Fruit fly (Drosophila melanogaster) whole organism, embryonic: ENCODE data around the gene CG17199.

Source experiments
- Bgb ChIP-seq: fragments of 200-800 bp; sonication (Bioruptor generic); IDR thresholded peaks from 2 replicates; pipeline ENCODE4 v1.3.6; 2022; ENCODE audit warnings: missing biosample characterization, missing genetic modification characterization; ENCODE audit not compliant: partially characterized antibody
- CG10366 ChIP-seq: fragments of 200-800 bp; sonication (Bioruptor generic); IDR thresholded peaks from 2 replicates; pipeline ENCODE4 v1.3.6; 2022; ENCODE audit warnings: missing biosample characterization, missing genetic modification characterization
- CG10543 ChIP-seq: fragments of 200-800 bp; sonication (Bioruptor generic); optimal IDR thresholded peaks from 3 replicates; lab custom pipeline; 2017; ENCODE audit warnings: missing biosample characterization, mild to moderate bottlenecking, missing genetic modification characterization, moderate library complexity
- CG10565 ChIP-seq: fragments of 200-800 bp; sonication (Bioruptor generic); optimal IDR thresholded peaks from 3 replicates; lab custom pipeline; 2016; ENCODE audit warnings: missing biosample characterization, mild to moderate bottlenecking, missing genetic modification characterization
- CG10654 ChIP-seq: fragments of 200-800 bp; sonication (Bioruptor generic); optimal IDR thresholded peaks from 2 replicates; lab custom pipeline; 2016; ENCODE audit warnings: missing biosample characterization, missing genetic modification characterization
- CG11093 ChIP-seq: fragments of 200-800 bp; sonication (Bioruptor generic); IDR thresholded peaks from 3 replicates; pipeline ENCODE4 v1.3.6; 2022; ENCODE audit warnings: missing biosample characterization, missing genetic modification characterization
- CG11398 ChIP-seq: fragments of 200-800 bp; sonication (Bioruptor generic); optimal IDR thresholded peaks from 2 replicates; lab custom pipeline; 2016; ENCODE audit warnings: missing biosample characterization, missing genetic modification characterization
- CG12659 ChIP-seq: fragments of 200-800 bp; sonication (Bioruptor generic); optimal IDR thresholded peaks from 3 replicates; lab custom pipeline; 2017; ENCODE audit warnings: mild to moderate bottlenecking, missing biosample characterization, missing genetic modification reagents, missing genetic modification characterization
- CG13775 ChIP-seq: fragments of 200-800 bp; sonication (Bioruptor generic); optimal IDR thresholded peaks from 3 replicates; lab custom pipeline; 2017; ENCODE audit warnings: missing biosample characterization, mild to moderate bottlenecking, missing genetic modification characterization
- CG18599 ChIP-seq: fragments of 200-800 bp; sonication (Bioruptor generic); optimal IDR thresholded peaks from 3 replicates; lab custom pipeline; 2017; ENCODE audit warnings: missing biosample characterization, missing genetic modification characterization, mild to moderate bottlenecking, moderate library complexity, missing genetic modification reagents
- CG2889 ChIP-seq: fragments of 200-800 bp; sonication (Bioruptor generic); IDR thresholded peaks from 3 replicates; pipeline ENCODE4 v1.3.6; 2022; ENCODE audit warnings: missing biosample characterization, missing genetic modification characterization
- CG30403 ChIP-seq: fragments of 200-800 bp; sonication (Bioruptor generic); optimal IDR thresholded peaks from 3 replicates; lab custom pipeline; 2016; ENCODE audit warnings: missing biosample characterization, missing genetic modification characterization
- CG32532 ChIP-seq: fragments of 200-800 bp; sonication (Bioruptor generic); IDR thresholded peaks from 2 replicates; pipeline ENCODE4 v1.3.6; 2022; ENCODE audit warnings: missing biosample characterization, missing genetic modification characterization
- CG4328 ChIP-seq: fragments of 200-800 bp; sonication (Bioruptor generic); optimal IDR thresholded peaks from 3 replicates; lab custom pipeline; 2017; ENCODE audit warnings: missing biosample characterization, missing genetic modification reagents, missing genetic modification characterization
- CG4404 ChIP-seq: fragments of 200-800 bp; sonication (Bioruptor generic); IDR thresholded peaks from 2 replicates; pipeline ENCODE4 v1.3.6; 2022; ENCODE audit warnings: missing biosample characterization, missing genetic modification characterization
- CG4707 ChIP-seq: fragments of 200-800 bp; sonication (Bioruptor generic); optimal IDR thresholded peaks from 2 replicates; lab custom pipeline; 2018; ENCODE audit warnings: missing biosample characterization, mild to moderate bottlenecking, missing genetic modification characterization, moderate library complexity
- CG4730 ChIP-seq: fragments of 200-800 bp; sonication (Bioruptor generic); IDR thresholded peaks from 2 replicates; pipeline ENCODE4 v1.3.6; 2022; ENCODE audit warnings: missing biosample characterization, missing genetic modification characterization
- CG6683 ChIP-seq: fragments of 200-800 bp; sonication (Bioruptor generic); optimal IDR thresholded peaks from 2 replicates; lab custom pipeline; 2017; ENCODE audit warnings: missing biosample characterization, mild to moderate bottlenecking, missing genetic modification characterization, missing genetic modification reagents
- CG7357 ChIP-seq: fragments of 200-800 bp; sonication (Bioruptor generic); IDR thresholded peaks from 3 replicates; pipeline ENCODE4 v1.3.6; 2022; ENCODE audit warnings: missing biosample characterization, missing genetic modification characterization
- CG7839 ChIP-seq: fragments of 200-800 bp; sonication (Bioruptor generic); optimal IDR thresholded peaks from 3 replicates; lab custom pipeline; 2018; ENCODE audit warnings: missing biosample characterization, mild to moderate bottlenecking, missing genetic modification characterization, moderate library complexity
- CG7963 ChIP-seq: fragments of 200-800 bp; sonication (Bioruptor generic); IDR thresholded peaks from 3 replicates; pipeline ENCODE4 v1.3.6; 2022; ENCODE audit warnings: missing biosample characterization, missing genetic modification characterization; ENCODE audit not compliant: partially characterized antibody
- CG8089 ChIP-seq: fragments of 200-800 bp; sonication (Bioruptor generic); optimal IDR thresholded peaks from 3 replicates; lab custom pipeline; 2016; ENCODE audit warnings: missing biosample characterization, missing genetic modification characterization
- CoRest ChIP-seq: fragments of 200-800 bp; sonication (Bioruptor generic); optimal IDR thresholded peaks from 3 replicates; lab custom pipeline; 2018; ENCODE audit warnings: missing biosample characterization, mild to moderate bottlenecking, missing genetic modification characterization, moderate library complexity
- Dip2 ChIP-seq: fragments of 200-800 bp; sonication (Bioruptor generic); IDR thresholded peaks from 2 replicates; pipeline ENCODE4 v1.3.6; 2022; ENCODE audit warnings: missing biosample characterization, missing genetic modification characterization
- Drgx ChIP-seq: fragments of 200-800 bp; sonication (Bioruptor generic); IDR thresholded peaks from 2 replicates; pipeline ENCODE4 v1.3.6; 2022; ENCODE audit warnings: missing biosample characterization, missing genetic modification characterization
- Fer1 ChIP-seq: fragments of 200-800 bp; sonication (Bioruptor generic); optimal IDR thresholded peaks from 2 replicates; lab custom pipeline; 2017; ENCODE audit warnings: missing biosample characterization, mild to moderate bottlenecking, missing genetic modification characterization
- Hr51 ChIP-seq, 2 experiments: fragments of 200-800 bp; sonication (Bioruptor generic); optimal IDR thresholded peaks; 2 replicates in 1 of 2; 3 replicates in 1 of 2; lab custom pipeline; 2016 to 2018; ENCODE audit warnings: missing biosample characterization in 2 of 2, missing genetic modification characterization in 2 of 2, mild to moderate bottlenecking in 1 of 2, moderate library complexity in 1 of 2
- Hsf ChIP-seq: fragments of 200-800 bp; sonication (Bioruptor generic); optimal IDR thresholded peaks from 3 replicates; lab custom pipeline; 2016; ENCODE audit warnings: missing biosample characterization, missing genetic modification characterization
- Kr ChIP-seq: fragments of 200-800 bp; sonication (Bioruptor generic); optimal IDR thresholded peaks from 2 replicates; lab custom pipeline; 2017; ENCODE audit warnings: missing biosample characterization, mild to moderate bottlenecking, missing genetic modification characterization
- Nf-YB ChIP-seq: fragments of 200-800 bp; sonication (Bioruptor generic); optimal IDR thresholded peaks from 3 replicates; lab custom pipeline; 2019; ENCODE audit warnings: missing biosample characterization, mild to moderate bottlenecking, missing genetic modification characterization, moderate library complexity
- Poxn ChIP-seq: fragments of 200-800 bp; sonication (Bioruptor generic); IDR thresholded peaks from 2 replicates; pipeline ENCODE4 v1.3.6; 2022; ENCODE audit warnings: missing biosample characterization, missing genetic modification characterization
- Rfx ChIP-seq: fragments of 200-800 bp; sonication (Bioruptor generic); IDR thresholded peaks from 2 replicates; pipeline ENCODE4 v1.3.6; 2022; ENCODE audit warnings: missing biosample characterization, missing genetic modification characterization
- Usf ChIP-seq: fragments of 200-800 bp; sonication (Bioruptor generic); optimal IDR thresholded peaks from 2 replicates; lab custom pipeline; 2017; ENCODE audit warnings: missing genotype, missing biosample characterization, missing genetic modification characterization
- abd-A ChIP-seq: fragments of 200-800 bp; sonication (Bioruptor generic); optimal IDR thresholded peaks from 3 replicates; lab custom pipeline; 2019; ENCODE audit warnings: missing biosample characterization, mild to moderate bottlenecking, missing genetic modification characterization, moderate library complexity
- bowl ChIP-seq: fragments of 200-800 bp; sonication (Bioruptor generic); IDR thresholded peaks from 2 replicates; pipeline ENCODE4 v1.3.6; 2022; ENCODE audit warnings: missing biosample characterization, missing genetic modification characterization
- cas ChIP-seq: fragments of 200-800 bp; sonication (Bioruptor generic); IDR thresholded peaks from 2 replicates; pipeline ENCODE4 v1.3.6; 2022; ENCODE audit warnings: missing biosample characterization, missing genetic modification characterization
- dimm ChIP-seq: fragments of 200-800 bp; sonication (Bioruptor generic); IDR thresholded peaks from 2 replicates; pipeline ENCODE4 v1.3.6; 2022; ENCODE audit warnings: missing biosample characterization, missing genetic modification characterization
- dmrt99B ChIP-seq: fragments of 200-800 bp; sonication (Bioruptor generic); optimal IDR thresholded peaks from 2 replicates; lab custom pipeline; 2018; ENCODE audit warnings: missing biosample characterization, mild to moderate bottlenecking, missing genetic modification characterization, moderate library complexity
- emc ChIP-seq: fragments of 200-800 bp; sonication (Bioruptor generic); optimal IDR thresholded peaks from 2 replicates; lab custom pipeline; 2016; ENCODE audit warnings: missing biosample characterization, missing genetic modification characterization
- esg ChIP-seq: fragments of 200-800 bp; sonication (Bioruptor generic); conservative IDR thresholded peaks from 2 replicates; pipeline ENCODE4 v1.3.6; 2022; ENCODE audit warnings: missing biosample characterization, missing genetic modification characterization
- fd96Cb ChIP-seq: fragments of 200-800 bp; sonication (Bioruptor generic); optimal IDR thresholded peaks from 2 replicates; lab custom pipeline; 2018; ENCODE audit warnings: missing biosample characterization, mild to moderate bottlenecking, missing genetic modification characterization, moderate library complexity
- gce ChIP-seq: fragments of 200-800 bp; sonication (Bioruptor generic); IDR thresholded peaks from 3 replicates; pipeline ENCODE4 v1.3.6; 2022; ENCODE audit warnings: missing biosample characterization, missing genetic modification characterization
- jumu ChIP-seq: fragments of 200-800 bp; sonication (Bioruptor generic); optimal IDR thresholded peaks from 3 replicates; lab custom pipeline; 2016; ENCODE audit warnings: missing biosample characterization, missing genetic modification characterization
- knrl ChIP-seq: fragments of 200-800 bp; sonication (Bioruptor generic); IDR thresholded peaks from 3 replicates; pipeline ENCODE4 v1.3.6; 2022; ENCODE audit warnings: missing biosample characterization, missing genetic modification characterization; ENCODE audit not compliant: partially characterized antibody
- otp ChIP-seq: fragments of 200-800 bp; sonication (Bioruptor generic); IDR thresholded peaks from 3 replicates; pipeline ENCODE4, ENCODE4 v1.3.6; 2022; ENCODE audit warnings: missing biosample characterization, missing genetic modification characterization
- sisA ChIP-seq: fragments of 200-800 bp; sonication (Bioruptor generic); IDR thresholded peaks from 2 replicates; pipeline ENCODE4 v1.3.6; 2022; ENCODE audit warnings: missing biosample characterization, missing genetic modification characterization
- twi ChIP-seq: fragments of 200-800 bp; optimal IDR thresholded peaks from 2 replicates; lab custom pipeline; 2019; ENCODE audit warnings: missing biosample characterization, mild to moderate bottlenecking, missing genetic modification characterization, moderate library complexity
- unpg ChIP-seq: fragments of 200-800 bp; sonication (Bioruptor generic); optimal IDR thresholded peaks from 3 replicates; lab custom pipeline; 2018; ENCODE audit warnings: missing biosample characterization, mild to moderate bottlenecking, missing genetic modification characterization, moderate library complexity
- usp ChIP-seq: fragments of >200 bp; optimal IDR thresholded peaks from 2 replicates; lab custom pipeline; 2017; ENCODE audit warnings: missing biosample characterization, missing genetic modification characterization
- vvl ChIP-seq: fragments of 200-800 bp; sonication (Bioruptor generic); IDR thresholded peaks from 2 replicates; pipeline ENCODE4 v1.3.6; 2022; ENCODE audit warnings: missing biosample characterization, missing genetic modification characterization
- zfh1 ChIP-seq: fragments of 200-800 bp; sonication (Bioruptor generic); IDR thresholded peaks from 3 replicates; pipeline ENCODE4 v1.3.6; 2022; ENCODE audit warnings: missing biosample characterization, missing genetic modification characterization

CG17199 gene

DNA sequence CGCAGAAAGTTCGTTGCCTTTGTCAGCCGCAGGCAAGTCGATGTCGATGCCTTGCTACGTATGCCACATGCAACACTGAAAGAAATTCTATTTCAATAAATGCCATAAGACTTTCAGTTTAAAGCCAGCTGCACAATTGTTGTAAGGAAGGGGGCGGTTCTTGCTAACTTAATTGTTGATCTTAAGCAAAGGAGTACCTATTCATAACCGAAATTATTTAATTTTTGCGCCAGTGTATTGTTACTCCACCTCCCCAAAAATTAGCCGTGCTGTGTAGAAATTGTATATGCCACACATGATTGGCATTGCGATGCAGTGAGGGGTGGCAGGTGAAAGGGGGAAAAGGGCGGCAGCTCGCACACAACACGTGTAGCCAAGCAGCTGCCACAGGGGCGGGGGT is 24.5 kb downstream of the CG17199 start (continued):
- TF ChIP-seq gce (GFP tag; lab: Robert Waterston, UW) (0 out of 3 replicates have a peak, but pooled peaks have one; percentile 6), CG18599 (peak; percentile 50), unpg (GFP tag; lab: Kevin White, UChicago) (no peak), otp (GFP tag; lab: Robert Waterston, UW) (no peak), CG30403 (GFP tag; lab: Kevin White, UChicago) (peak; percentile 14), bowl (GFP tag; lab: Robert Waterston, UW) (no peak), knrl (GFP tag; lab: Robert Waterston, UW) (no peak), CG7963 (GFP tag; lab: Robert Waterston, UW) (no peak), Rfx (GFP tag; lab: Robert Waterston, UW) (no peak), CG32532 (0 out of 2 replicates have a peak, but pooled peaks have one; percentile 7), sisA (GFP tag; lab: Robert Waterston, UW) (peak; percentile 57), CG13775 (GFP tag; lab: Kevin White, UChicago) (no peak), CG7357 (GFP tag; lab: Robert Waterston, UW) (no peak), emc (GFP tag; lab: Kevin White, UChicago) (no peak), vvl (GFP tag; lab: Robert Waterston, UW) (no peak; the same call in 1 of the 2 replicates), CG4707 (GFP tag; lab: Kevin White, UChicago) (no peak), dimm (GFP tag; lab: Robert Waterston, UW) (0 out of 2 replicates have a peak, but pooled peaks have one; percentile 3), fd96Cb (tag; lab: Kevin White, UChicago) (no peak), CG10543 (GFP tag; lab: Kevin White, UChicago) (no peak), Dip2 (no peak), CG2889 (GFP tag; lab: Robert Waterston, UW) (no peak), CG8089 (GFP tag; lab: Kevin White, UChicago) (no peak), Kr (GFP tag; lab: Kevin White, UChicago) (no peak), CG11093 (GFP tag; lab: Robert Waterston, UW) (no peak), Bgb (no peak), dmrt99B (tag; lab: Kevin White, UChicago) (peak; percentile 19), Fer1 (GFP tag; lab: Kevin White, UChicago) (no peak), Nf-YB (GFP tag; lab: Kevin White, UChicago) (no peak), CG12659 (GFP tag; lab: Kevin White, UChicago) (no peak), abd-A (no peak), twi (tag; lab: Kevin White, UChicago) (no peak), Hr51 (GFP tag; optimal IDR thresholded peaks at IDR 0.05; lab: Kevin White, UChicago) (no peak), CG7839 (no peak), CG10366 (GFP tag; lab: Robert Waterston, UW) (peak; percentile 34; the same call in 1 of the 2 replicates), CG10654 (GFP tag; lab: Kevin White, UChicago) (no peak), Drgx (GFP tag; lab: Robert Waterston, UW) (0 out of 2 replicates have a peak, but pooled peaks have one; percentile 10), esg (peak; percentile 21; the same call in 1 of the 2 replicates), CoRest (tag; lab: Kevin White, UChicago) (no peak), CG10565 (GFP tag; lab: Kevin White, UChicago) (no peak), Poxn (no peak), zfh1 (GFP tag; lab: Robert Waterston, UW) (peak; percentile 45; the same call in 1 of the 3 replicates), jumu (no peak), CG4328 (no peak), CG4730 (GFP tag; lab: Robert Waterston, UW) (no peak), CG11398 (no peak), usp (GFP tag; lab: Kevin White, UChicago) (no peak), CG4404 (GFP tag; lab: Robert Waterston, UW) (no peak), cas (GFP tag; lab: Robert Waterston, UW) (no peak), Hsf (GFP tag; lab: Kevin White, UChicago) (no peak), CG6683 (no peak), Usf (no peak)
